Fruit fly (Drosophila melanogaster) whole organism, embryonic: ENCODE data around the gene CHES-1-like.

ENCODE experiments used
- BEAF-32 ChIP-seq: fragments of 200-800 bp; sonication (Bioruptor generic); optimal IDR thresholded peaks from 3 replicates; lab custom pipeline; 2017; ENCODE audit warnings: missing biosample characterization, missing genetic modification characterization, mild to moderate bottlenecking, moderate library complexity, missing genetic modification reagents
- CG11085 ChIP-seq: fragments of 200-800 bp; sonication (Bioruptor generic); IDR thresholded peaks from 2 replicates; pipeline ENCODE4 v1.3.6; 2022; ENCODE audit warnings: missing biosample characterization, missing genetic modification characterization
- CG11247 ChIP-seq: fragments of 200-800 bp; sonication (Bioruptor generic); IDR thresholded peaks from 2 replicates; pipeline ENCODE4 v1.3.6; 2022; ENCODE audit warnings: missing biosample characterization, missing genetic modification characterization
- CG11696 ChIP-seq: fragments of 200-800 bp; sonication (Bioruptor generic); IDR thresholded peaks from 2 replicates; pipeline ENCODE4 v1.3.6; 2022; ENCODE audit warnings: missing biosample characterization, missing genetic modification characterization
- CG12769 ChIP-seq: fragments of 200-800 bp; sonication (Bioruptor generic); optimal IDR thresholded peaks from 2 replicates; lab custom pipeline; 2019; ENCODE audit warnings: missing biosample characterization, mild to moderate bottlenecking, missing genetic modification characterization, moderate library complexity
- CG13287 ChIP-seq: fragments of 200-800 bp; sonication (Bioruptor generic); IDR thresholded peaks from 2 replicates; pipeline ENCODE4 v1.3.6; 2022; ENCODE audit warnings: missing biosample characterization, missing genetic modification characterization; ENCODE audit not compliant: partially characterized antibody
- CG13624 ChIP-seq: fragments of 200-800 bp; sonication (Bioruptor generic); optimal IDR thresholded peaks from 2 replicates; lab custom pipeline; 2016; ENCODE audit warnings: missing biosample characterization, missing genetic modification characterization
- CG14441 ChIP-seq: fragments of 200-800 bp; sonication (Bioruptor generic); IDR thresholded peaks from 2 replicates; pipeline ENCODE4 v1.3.6; 2022; ENCODE audit warnings: missing biosample characterization, missing genetic modification characterization
- CG1529 ChIP-seq: fragments of 200-800 bp; sonication (Bioruptor generic); optimal IDR thresholded peaks from 3 replicates; lab custom pipeline; 2018; ENCODE audit warnings: missing biosample characterization, missing genetic modification characterization
- CG17612 ChIP-seq: fragments of 200-800 bp; sonication (Bioruptor generic); IDR thresholded peaks from 2 replicates; pipeline ENCODE4 v1.3.6; 2022; ENCODE audit warnings: missing biosample characterization, missing genetic modification characterization
- CG18599 ChIP-seq: fragments of 200-800 bp; sonication (Bioruptor generic); optimal IDR thresholded peaks from 3 replicates; lab custom pipeline; 2017; ENCODE audit warnings: missing biosample characterization, missing genetic modification characterization, mild to moderate bottlenecking, moderate library complexity, missing genetic modification reagents
- CG18764 ChIP-seq: fragments of 200-800 bp; sonication (Bioruptor generic); optimal IDR thresholded peaks from 3 replicates; lab custom pipeline; 2016; ENCODE audit warnings: missing biosample characterization, missing genetic modification characterization
- CG2875 ChIP-seq: fragments of 200-800 bp; sonication (Bioruptor generic); optimal IDR thresholded peaks from 2 replicates; lab custom pipeline; 2017; ENCODE audit warnings: missing biosample characterization, mild to moderate bottlenecking, missing genetic modification characterization, missing genetic modification reagents
- CG3726 ChIP-seq: fragments of 200-800 bp; sonication (Bioruptor generic); IDR thresholded peaks from 3 replicates; pipeline ENCODE4, ENCODE4 v1.3.6; 2022; ENCODE audit warnings: missing biosample characterization, missing genetic modification characterization
- CG3847 ChIP-seq: fragments of 200-800 bp; sonication (Bioruptor generic); IDR thresholded peaks from 2 replicates; pipeline ENCODE4 v1.3.6; 2022; ENCODE audit warnings: missing biosample characterization, missing genetic modification characterization
- CG4820 ChIP-seq: fragments of 200-800 bp; sonication (Bioruptor generic); optimal IDR thresholded peaks from 3 replicates; lab custom pipeline; 2016; ENCODE audit warnings: missing biosample characterization, missing genetic modification characterization
- CG7786 ChIP-seq: fragments of 200-800 bp; sonication (Bioruptor generic); optimal IDR thresholded peaks from 2 replicates; lab custom pipeline; 2016; ENCODE audit warnings: missing biosample characterization, missing genetic modification characterization
- CG7987 ChIP-seq: fragments of 200-800 bp; sonication (Bioruptor generic); optimal IDR thresholded peaks from 2 replicates; lab custom pipeline; 2018; ENCODE audit warnings: missing biosample characterization, mild to moderate bottlenecking, missing genetic modification characterization, moderate library complexity
- CG8359 ChIP-seq: fragments of 200-800 bp; sonication (Bioruptor generic); optimal IDR thresholded peaks from 2 replicates; lab custom pipeline; 2017; ENCODE audit warnings: missing biosample characterization, mild to moderate bottlenecking, missing genetic modification characterization, borderline replicate concordance
- CG8765 ChIP-seq: fragments of 200-800 bp; sonication (Bioruptor generic); IDR thresholded peaks from 2 replicates; pipeline ENCODE4 v1.3.6; 2022; ENCODE audit warnings: missing biosample characterization, missing genetic modification characterization
- CG9437 ChIP-seq: fragments of 200-800 bp; sonication (Bioruptor generic); optimal IDR thresholded peaks from 2 replicates; lab custom pipeline; 2018; ENCODE audit warnings: missing biosample characterization, mild to moderate bottlenecking, missing genetic modification characterization
- CG9727 ChIP-seq: fragments of 200-800 bp; sonication (Bioruptor generic); optimal IDR thresholded peaks from 3 replicates; lab custom pipeline; 2017; ENCODE audit warnings: missing biosample characterization, mild to moderate bottlenecking, missing genetic modification characterization
- CG9797 ChIP-seq: fragments of 200-800 bp; sonication (Bioruptor generic); optimal IDR thresholded peaks from 3 replicates; lab custom pipeline; 2018; ENCODE audit warnings: missing biosample characterization, mild to moderate bottlenecking, missing genetic modification characterization
- CHES-1-like ChIP-seq: fragments of 200-800 bp; sonication (Bioruptor generic); optimal IDR thresholded peaks from 2 replicates; lab custom pipeline; 2016; ENCODE audit warnings: missing biosample characterization, missing genetic modification characterization
- CkIIα-i1 ChIP-seq: fragments of 200-800 bp; sonication (Bioruptor generic); IDR thresholded peaks from 2 replicates; pipeline ENCODE4 v1.3.6; 2022; ENCODE audit warnings: missing biosample characterization, missing genetic modification characterization
- D19B ChIP-seq: fragments of 200-800 bp; sonication (Bioruptor generic); optimal IDR thresholded peaks from 2 replicates; lab custom pipeline; 2017; ENCODE audit warnings: missing biosample characterization, mild to moderate bottlenecking, missing genetic modification characterization
- Dek ChIP-seq: fragments of 200-800 bp; sonication (Bioruptor generic); optimal IDR thresholded peaks from 3 replicates; lab custom pipeline; 2019; ENCODE audit warnings: missing biosample characterization, mild to moderate bottlenecking, missing genetic modification characterization, moderate library complexity
- Hr3 ChIP-seq: fragments of 200-800 bp; sonication (Bioruptor generic); optimal IDR thresholded peaks from 3 replicates; lab custom pipeline; 2016; ENCODE audit warnings: missing biosample characterization, missing genetic modification characterization
- Med ChIP-seq: fragments of 200-800 bp; sonication (Bioruptor generic); peaks from one replicate; lab custom pipeline; 2016; ENCODE audit warnings: missing biosample characterization, missing genetic modification characterization, mild to moderate bottlenecking, inconsistent platforms, moderate library complexity
- Myb ChIP-seq: fragments of 200-800 bp; sonication (Bioruptor generic); optimal IDR thresholded peaks from 2 replicates; lab custom pipeline; 2016; ENCODE audit warnings: missing biosample characterization, missing genetic modification characterization
- Sox100B ChIP-seq: fragments of 200-800 bp; sonication (Bioruptor generic); optimal IDR thresholded peaks from 3 replicates; lab custom pipeline; 2018; ENCODE audit warnings: missing biosample characterization, mild to moderate bottlenecking, missing genetic modification characterization
- ato ChIP-seq: fragments of 200-800 bp; sonication (Bioruptor generic); IDR thresholded peaks from 2 replicates; pipeline ENCODE4 v1.3.6; 2022; ENCODE audit warnings: missing biosample characterization, missing genetic modification characterization; ENCODE audit not compliant: partially characterized antibody
- cato ChIP-seq: fragments of 200-800 bp; sonication (Bioruptor generic); optimal IDR thresholded peaks from 2 replicates; lab custom pipeline; 2016; ENCODE audit warnings: missing biosample characterization, missing genetic modification characterization, borderline replicate concordance
- ci ChIP-seq: fragments of 200-800 bp; sonication (Bioruptor generic); IDR thresholded peaks from 3 replicates; pipeline ENCODE4 v1.3.6; 2022; ENCODE audit warnings: missing biosample characterization, missing genetic modification characterization
- ems ChIP-seq: fragments of 200-800 bp; sonication (Bioruptor generic); optimal IDR thresholded peaks from 3 replicates; lab custom pipeline; 2016; ENCODE audit warnings: missing biosample characterization, missing genetic modification characterization
- gt ChIP-seq: fragments of 200-800 bp; sonication (Bioruptor generic); IDR thresholded peaks from 2 replicates; pipeline ENCODE4 v1.3.6; 2022; ENCODE audit warnings: missing biosample characterization, missing genetic modification characterization
- jing ChIP-seq: fragments of 200-800 bp; sonication (Bioruptor generic); optimal IDR thresholded peaks from 2 replicates; lab custom pipeline; 2018; ENCODE audit warnings: missing biosample characterization, mild to moderate bottlenecking, missing genetic modification characterization
- lab ChIP-seq: fragments of 200-800 bp; sonication (Bioruptor generic); optimal IDR thresholded peaks from 3 replicates; lab custom pipeline; 2017; ENCODE audit warnings: missing biosample characterization, missing genetic modification characterization, mild to moderate bottlenecking, moderate library complexity, missing genetic modification reagents
- lmd ChIP-seq: fragments of 200-800 bp; sonication (Bioruptor generic); IDR thresholded peaks from 2 replicates; pipeline ENCODE4 v1.3.6; 2022; ENCODE audit warnings: missing biosample characterization, missing genetic modification characterization
- maf-S ChIP-seq: fragments of 200-800 bp; sonication (Bioruptor generic); optimal IDR thresholded peaks from 2 replicates; lab custom pipeline; 2016; ENCODE audit warnings: missing biosample characterization, missing genetic modification characterization
- pros ChIP-seq: fragments of 200-800 bp; sonication (Bioruptor generic); optimal IDR thresholded peaks from 3 replicates; lab custom pipeline; 2019; ENCODE audit warnings: missing biosample characterization, mild to moderate bottlenecking, missing genetic modification characterization, moderate library complexity
- salm ChIP-seq: fragments of 200-800 bp; sonication (Bioruptor generic); optimal IDR thresholded peaks from 2 replicates; lab custom pipeline; 2018; ENCODE audit warnings: missing biosample characterization, mild to moderate bottlenecking, missing genetic modification characterization
- sd ChIP-seq: fragments of 200-800 bp; sonication (Bioruptor generic); optimal IDR thresholded peaks from 3 replicates; lab custom pipeline; 2018; ENCODE audit warnings: missing biosample characterization, mild to moderate bottlenecking, missing genetic modification characterization, moderate library complexity
- sens-2 ChIP-seq: fragments of 200-800 bp; sonication (Bioruptor generic); IDR thresholded peaks from 2 replicates; pipeline ENCODE4 v1.3.6; 2022; ENCODE audit warnings: missing biosample characterization, missing genetic modification characterization
- tll ChIP-seq, 2 experiments: fragments of 200-800 bp in 1 of 2; fragments of >200 bp in 1 of 2; sonication (Bioruptor generic) in 1 of 2; optimal IDR thresholded peaks; 2 replicates each; lab custom pipeline; 2017 to 2019; ENCODE audit warnings: missing biosample characterization in 2 of 2, missing genetic modification characterization in 2 of 2, mild to moderate bottlenecking in 1 of 2, moderate library complexity in 1 of 2
- vvl ChIP-seq: fragments of 200-800 bp; sonication (Bioruptor generic); IDR thresholded peaks from 2 replicates; pipeline ENCODE4 v1.3.6; 2022; ENCODE audit warnings: missing biosample characterization, missing genetic modification characterization
- zf30C ChIP-seq: fragments of 200-800 bp; sonication (Bioruptor generic); optimal IDR thresholded peaks from 3 replicates; lab custom pipeline; 2018; ENCODE audit warnings: missing biosample characterization, mild to moderate bottlenecking, missing genetic modification characterization

CHES-1-like gene

dm6 chrX:7705175-7706097 lies 3.7 kb downstream of the CHES-1-like start (continued):
- TF ChIP-seq jing, result peak; percentile 86
- TF ChIP-seq vvl (GFP tag; lab: Robert Waterston, UW), result peak; percentile 88
- TF ChIP-seq tll (GFP tag; optimal IDR thresholded peaks at IDR 0.05; lab: Kevin White, UChicago), result peak in 1 of 2 experiments; percentile 68
- TF ChIP-seq ci, result peak; percentile 74
- TF ChIP-seq CG9797 (GFP tag; lab: Kevin White, UChicago), result peak; percentile 24
- peak; percentile 85 for TF ChIP-seq CHES-1-like
- TF ChIP-seq CG7987 (GFP tag; lab: Kevin White, UChicago), result peak; percentile 83
- peak; percentile 69; the same call in 1 of the 2 replicates for TF ChIP-seq CG11247
- TF ChIP-seq salm (tag; lab: Kevin White, UChicago), result peak; percentile 89
- peak; percentile 55 for TF ChIP-seq maf-S (GFP tag; lab: Kevin White, UChicago)
- peak; percentile 66 for TF ChIP-seq CG17612 (GFP tag; lab: Robert Waterston, UW)
- TF ChIP-seq CG2875, result peak; percentile 88
- peak; percentile 92 for TF ChIP-seq CG4820
- 0 out of 2 replicates have a peak, but pooled peaks have one; percentile 15 for TF ChIP-seq sens-2 (GFP tag; lab: Robert Waterston, UW)
- TF ChIP-seq sd (tag; lab: Kevin White, UChicago), result peak; percentile 89
- peak; percentile 86 for TF ChIP-seq CG18764 (GFP tag; lab: Kevin White, UChicago)
- peak; percentile 91 for TF ChIP-seq D19B (GFP tag; lab: Kevin White, UChicago)
- TF ChIP-seq CG11696 (GFP tag; lab: Robert Waterston, UW), result peak; percentile 52; the same call in 1 of the 2 replicates
- peak; percentile 98 for TF ChIP-seq Sox100B (GFP tag; lab: Kevin White, UChicago)
- TF ChIP-seq CG9437 (GFP tag; lab: Kevin White, UChicago), result peak; percentile 91
- TF ChIP-seq CG9727 (GFP tag; lab: Kevin White, UChicago), result peak; percentile 98
- TF ChIP-seq lab (GFP tag; lab: Kevin White, UChicago), result peak; percentile 96
- TF ChIP-seq CG11085, result peak; percentile 68
- TF ChIP-seq pros (GFP tag; lab: Kevin White, UChicago), result peak; percentile 15
- peak; percentile 92 for TF ChIP-seq cato (GFP tag; lab: Kevin White, UChicago)
- TF ChIP-seq Hr3 (GFP tag; lab: Kevin White, UChicago), result peak; percentile 92
- peak; percentile 87 for TF ChIP-seq CG3847
- peak; percentile 80 for TF ChIP-seq CG7786 (GFP tag; lab: Kevin White, UChicago)
- no peak for TF ChIP-seq CG13287
- peak; percentile 52 for TF ChIP-seq Myb (GFP tag; lab: Kevin White, UChicago)
- TF ChIP-seq CG14441 (GFP tag; lab: Robert Waterston, UW), result peak; percentile 84
- peak; percentile 84 for TF ChIP-seq CG12769 (tag; lab: Kevin White, UChicago)
- no peak for TF ChIP-seq zf30C (GFP tag; lab: Kevin White, UChicago)
- peak; percentile 75 for TF ChIP-seq CG13624
- TF ChIP-seq CkIIα-i1 (GFP tag; lab: Robert Waterston, UW), result no peak
- TF ChIP-seq Med, result peak; percentile 96
- peak; percentile 88 for TF ChIP-seq CG8359 (GFP tag; lab: Kevin White, UChicago)
- no peak for TF ChIP-seq ato (GFP tag; lab: Robert Waterston, UW)
- TF ChIP-seq CG1529 (GFP tag; lab: Kevin White, UChicago), result peak; percentile 88
- peak; percentile 78; the same call in 2 of the 3 replicates for TF ChIP-seq CG3726 (GFP tag; lab: Robert Waterston, UW)
- peak; percentile 97 for TF ChIP-seq CG18599 (GFP tag; lab: Kevin White, UChicago)
- TF ChIP-seq lmd (GFP tag; lab: Robert Waterston, UW), result peak; percentile 90
- peak; percentile 92 for TF ChIP-seq Dek
- TF ChIP-seq ems, result peak; percentile 76
- peak; percentile 36; the same call in 1 of the 2 replicates for TF ChIP-seq gt (GFP tag; lab: Robert Waterston, UW)
- TF ChIP-seq BEAF-32, result peak; percentile 10
- TF ChIP-seq CG8765, result peak; percentile 54; the same call in 1 of the 2 replicates
